Fruit fly (Drosophila melanogaster): ENCODE results near the gene CG4199.

Gene CG4199

dm6 chrX:2080367-2080927 lies 7.2 kb upstream of the CG4199 start, which contains the start of the genes CG16903 and Unc-76 (continued):
- TF ChIP-seq CG1647 (GFP tag; optimal IDR thresholded peaks at IDR 0.05): peak; percentile 5
- peak in 1 of 2 experiments; percentile 87 for TF ChIP-seq insv (GFP tag; optimal IDR thresholded peaks at IDR 0.05)
- no peak for TF ChIP-seq Dip2 (GFP tag; IDR thresholded peaks at IDR 0.05)
- TF ChIP-seq chinmo (GFP tag; IDR thresholded peaks at IDR 0.05; ENCODE audit: partially characterized antibody): peak; percentile 70; the same call in 1 of the 4 replicates
- TF ChIP-seq CG13624 (GFP tag; optimal IDR thresholded peaks at IDR 0.05): peak; percentile 67
- TF ChIP-seq bab2 (GFP tag; optimal IDR thresholded peaks at IDR 0.05): peak; percentile 2
- TF ChIP-seq Six4 (GFP tag; optimal IDR thresholded peaks at IDR 0.05): peak; percentile 7
- peak; percentile 41 for TF ChIP-seq lilli (GFP tag; optimal IDR thresholded peaks at IDR 0.05)
- peak; percentile 60; the same call in 1 of the 2 replicates for TF ChIP-seq vvl (GFP tag; IDR thresholded peaks at IDR 0.05)
- peak; percentile 24; the same call in 1 of the 2 replicates for TF ChIP-seq Atf6 (GFP tag; IDR thresholded peaks at IDR 0.05)
- peak; percentile 0 for TF ChIP-seq pnt (GFP tag; optimal IDR thresholded peaks at IDR 0.05)
- no peak for TF ChIP-seq CG7372 (GFP tag; IDR thresholded peaks at IDR 0.05)
- peak; percentile 7 to 35 for TF ChIP-seq dpn (GFP tag; optimal IDR thresholded peaks at IDR 0.05)
- peak; percentile 60 for TF ChIP-seq CG12391 (tag; optimal IDR thresholded peaks at IDR 0.05)
- TF ChIP-seq Xbp1 (GFP tag; optimal IDR thresholded peaks at IDR 0.05): peak; percentile 5
- TF ChIP-seq jigr1 (GFP tag; IDR thresholded peaks at IDR 0.05): no peak
- no peak for TF ChIP-seq Hr39 (optimal IDR thresholded peaks at IDR 0.05)
- TF ChIP-seq odd (GFP tag; optimal IDR thresholded peaks at IDR 0.05): peak; percentile 56
- peak; percentile 66 for TF ChIP-seq p53 (GFP tag; optimal IDR thresholded peaks at IDR 0.05)
- 0 out of 3 replicates have a peak, but pooled peaks have one; percentile 7 for TF ChIP-seq sr (GFP tag; IDR thresholded peaks at IDR 0.05)
- no peak for TF ChIP-seq gcm2 (GFP tag; optimal IDR thresholded peaks at IDR 0.05)
- peak; percentile 57 for TF ChIP-seq caup (GFP tag; optimal IDR thresholded peaks at IDR 0.05; ENCODE audit: severe bottlenecking)
- no peak for TF ChIP-seq Aef1 (GFP tag; IDR thresholded peaks at IDR 0.05)
- TF ChIP-seq CG18476 (GFP tag; optimal IDR thresholded peaks at IDR 0.05): no peak
- TF ChIP-seq CG4707 (GFP tag; optimal IDR thresholded peaks at IDR 0.05): peak; percentile 40
- peak; percentile 95 for TF ChIP-seq pita (GFP tag; optimal IDR thresholded peaks at IDR 0.05)
- peak; percentile 39 for TF ChIP-seq pho (GFP tag; optimal IDR thresholded peaks at IDR 0.05)
- no peak for TF ChIP-seq CG18764 (GFP tag; optimal IDR thresholded peaks at IDR 0.05)
- no peak for TF ChIP-seq da (GFP tag; optimal IDR thresholded peaks at IDR 0.05)
- peak; percentile 8 for TF ChIP-seq twi (tag; optimal IDR thresholded peaks at IDR 0.05)
- TF ChIP-seq knrl (GFP tag; IDR thresholded peaks at IDR 0.05; ENCODE audit: partially characterized antibody): peak; percentile 58; the same call in 1 of the 3 replicates
- peak; percentile 75 for TF ChIP-seq Fer1 (GFP tag; optimal IDR thresholded peaks at IDR 0.05)
- TF ChIP-seq CG2116 (GFP tag; optimal IDR thresholded peaks at IDR 0.05): peak; percentile 97
- TF ChIP-seq Dek (tag; optimal IDR thresholded peaks at IDR 0.05): peak; percentile 65
- TF ChIP-seq CG7786 (GFP tag; optimal IDR thresholded peaks at IDR 0.05): peak; percentile 18
- peak; percentile 45; the same call in 1 of the 3 replicates for TF ChIP-seq Opbp (GFP tag; IDR thresholded peaks at IDR 0.05; ENCODE audit: partially characterized antibody)
- TF ChIP-seq CG11560 (tag; IDR thresholded peaks at IDR 0.05): 0 out of 3 replicates have a peak, but pooled peaks have one; percentile 45
- peak; percentile 29 for TF ChIP-seq CG17359 (tag; optimal IDR thresholded peaks at IDR 0.05)
- peak; percentile 22; the same call in 1 of the 2 replicates for TF ChIP-seq ttk (GFP tag; IDR thresholded peaks at IDR 0.05)
- peak; percentile 61 for TF ChIP-seq hkb (optimal IDR thresholded peaks at IDR 0.05)
- TF ChIP-seq hkb (GFP tag; IDR thresholded peaks at IDR 0.05): peak; percentile 65
- TF ChIP-seq CG13296 (GFP tag; optimal IDR thresholded peaks at IDR 0.05): peak; percentile 50
- peak; percentile 78 for TF ChIP-seq CG8924 (tag; optimal IDR thresholded peaks at IDR 0.05)
- TF ChIP-seq Blimp-1 (GFP tag; optimal IDR thresholded peaks at IDR 0.05): peak; percentile 33
- no peak for TF ChIP-seq CG4404 (GFP tag; IDR thresholded peaks at IDR 0.05)
- peak; percentile 31; the same call in 1 of the 3 replicates for TF ChIP-seq CG17361 (GFP tag; IDR thresholded peaks at IDR 0.05)
- TF ChIP-seq CG17186 (GFP tag; optimal IDR thresholded peaks at IDR 0.05): peak; percentile 28
- no peak for TF ChIP-seq btn (GFP tag; optimal IDR thresholded peaks at IDR 0.05)
- peak; percentile 58 for TF ChIP-seq her (GFP tag; optimal IDR thresholded peaks at IDR 0.05)
- TF ChIP-seq CHES-1-like (GFP tag; optimal IDR thresholded peaks at IDR 0.05): peak; percentile 66
- TF ChIP-seq CG18619 (GFP tag; optimal IDR thresholded peaks at IDR 0.05): no peak

All from whole organism, embryonic.